In the genomic region with DNA sequence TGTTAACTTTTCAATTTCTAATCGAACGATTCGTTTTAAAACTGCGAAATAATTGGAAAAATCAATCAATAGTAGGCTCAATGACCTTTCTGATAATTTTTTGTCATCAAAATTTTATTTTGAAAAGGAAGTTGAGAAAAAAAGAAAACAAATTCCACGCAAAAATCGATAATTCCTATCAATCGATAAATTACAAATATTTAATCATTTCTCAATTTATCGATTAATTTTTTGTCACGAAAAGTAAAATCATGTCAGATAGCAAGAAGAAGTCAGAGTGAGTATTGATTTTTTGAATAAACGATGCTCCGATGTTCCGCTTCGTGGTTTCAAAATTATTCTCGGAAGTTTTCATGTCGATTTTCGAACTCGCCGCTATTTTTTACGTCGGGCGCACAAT, we compare ENCODE assay signal across 3 worm cellular contexts.
TF ChIP-seq lines count a peak whose summit lies in the region.

TSS of gene B0524.5 (minus strand) at position 40 of the 400 bp plus-strand sequence.
TSS of gene B0524.2 (plus strand) at position 207 of the 400 bp plus-strand sequence.

TF ChIP-seq in whole organism, L3 larva, 47 proteins besides CTCF, POLR2A, EP300 and RAD21:
- TF ChIP-seq elt-1 (tag; optimal IDR thresholded peaks at IDR 0.05; lab: Kevin White, UChicago) (no peak), pqm-1 (tag; optimal IDR thresholded peaks at IDR 0.05; lab: Kevin White, UChicago) (no peak), ztf-4 (tag; optimal IDR thresholded peaks at IDR 0.05; lab: Kevin White, UChicago) (no peak), snpc-4 (tag; optimal IDR thresholded peaks at IDR 0.05; lab: Kevin White, UChicago) (no peak), nhr-25 (tag; optimal IDR thresholded peaks at IDR 0.05; lab: Kevin White, UChicago) (no peak), ceh-28 (tag; optimal IDR thresholded peaks at IDR 0.05; lab: Kevin White, UChicago) (peak; percentile 83)

TF ChIP-seq in whole organism, L4 larva, 104 proteins besides CTCF, POLR2A, EP300 and RAD21:
- TF ChIP-seq ceh-28 (tag; optimal IDR thresholded peaks at IDR 0.05; lab: Kevin White, UChicago) (peak; percentile 91), F10B5.3 (tag; optimal IDR thresholded peaks at IDR 0.05; lab: Kevin White, UChicago) (no peak)

TF ChIP-seq in whole organism, midembryonic, 9 proteins besides CTCF, POLR2A, EP300 and RAD21:
- TF ChIP-seq med-1 (GFP tag; optimal IDR thresholded peaks at IDR 0.05; lab: Kevin White, UChicago; ENCODE audit: insufficient read depth) (no peak), ztf-23 (GFP tag; IDR thresholded peaks at IDR 0.05; lab: Robert Waterston, UW) (no peak), T22C8.4 (GFP tag; IDR thresholded peaks at IDR 0.05; lab: Robert Waterston, UW) (peak; percentile 62)
TF ChIP-seq in whole organism, midembryonic: peak in this region for 1.

Comparison
In these comparisons a context has a peak if more than half of its experiments do, and no peak if none do; other contexts are left out.
1. Of the 28 proteins assayed by ChIP-seq in both whole organism, L4 larva and whole organism, L3 larva: peak only in whole organism, L4 larva: none; only in whole organism, L3 larva: none; in both: ceh-28; in neither: 27.